Worm (Caenorhabditis elegans) whole organism, late embryonic: ENCODE measurements around the gene stdh-3.

ENCODE experiments used
- C08G9.2 ChIP-seq: sonication (generic microtip); optimal IDR thresholded peaks from 2 replicates; lab custom pipeline; 2016; ENCODE audit warnings: mild to moderate bottlenecking, missing genetic modification characterization, moderate library complexity, missing compliant biosample characterization
- K02D7.2 ChIP-seq: sonication (generic microtip); optimal IDR thresholded peaks from 2 replicates; lab custom pipeline; 2017; ENCODE audit warnings: mild to moderate bottlenecking, missing genetic modification characterization, missing compliant biosample characterization
- T23F11.4 ChIP-seq: fragments of 200-800 bp; sonication (Bioruptor generic); optimal IDR thresholded peaks from 2 replicates; lab custom pipeline; 2018; ENCODE audit warnings: mild to moderate bottlenecking, missing genetic modification characterization, missing compliant biosample characterization
- ahr-1 ChIP-seq: sonication (generic microtip); optimal IDR thresholded peaks from 2 replicates; lab custom pipeline; 2016; ENCODE audit warnings: missing genetic modification characterization, missing compliant biosample characterization
- ama-1 ChIP-seq: fragments of 150-350 bp; optimal IDR thresholded peaks from 2 replicates; lab custom pipeline; 2014
- ceh-18 ChIP-seq: sonication (generic microtip); optimal IDR thresholded peaks from 2 replicates; lab custom pipeline; 2016; ENCODE audit warnings: missing genetic modification characterization, missing compliant biosample characterization
- ceh-2 ChIP-seq: sonication (generic microtip); optimal IDR thresholded peaks from 2 replicates; lab custom pipeline; 2016; ENCODE audit warnings: missing genotype, missing genetic modification characterization, missing compliant biosample characterization
- ceh-31 ChIP-seq: sonication (generic microtip); optimal IDR thresholded peaks from 2 replicates; lab custom pipeline; 2016; ENCODE audit warnings: missing genetic modification characterization, missing compliant biosample characterization
- ceh-34 ChIP-seq: sonication (generic microtip); optimal IDR thresholded peaks from 2 replicates; lab custom pipeline; 2016; ENCODE audit warnings: mild to moderate bottlenecking, missing genetic modification characterization, missing compliant biosample characterization
- ceh-48 ChIP-seq: sonication (generic microtip); optimal IDR thresholded peaks from 2 replicates; lab custom pipeline; 2016; ENCODE audit warnings: missing genetic modification characterization, inconsistent platforms, missing compliant biosample characterization
- ceh-9 ChIP-seq: sonication (generic microtip); optimal IDR thresholded peaks from 2 replicates; lab custom pipeline; 2016; ENCODE audit warnings: mild to moderate bottlenecking, missing genetic modification characterization, inconsistent platforms, missing compliant biosample characterization
- che-1 ChIP-seq: sonication (generic microtip); optimal IDR thresholded peaks from 2 replicates; lab custom pipeline; 2016; ENCODE audit warnings: mild to moderate bottlenecking, missing genetic modification characterization, missing compliant biosample characterization
- dmd-4 ChIP-seq: sonication (generic microtip); optimal IDR thresholded peaks from 2 replicates; lab custom pipeline; 2016; ENCODE audit warnings: borderline replicate concordance, missing genetic modification characterization, missing compliant biosample characterization
- elt-2 ChIP-seq: sonication (generic microtip); optimal IDR thresholded peaks from 2 replicates; lab custom pipeline; 2016; ENCODE audit warnings: missing genetic modification reagents, missing genetic modification characterization, missing compliant biosample characterization
- elt-4 ChIP-seq: sonication (generic microtip); optimal IDR thresholded peaks from 2 replicates; lab custom pipeline; 2016; ENCODE audit warnings: missing genetic modification characterization, missing compliant biosample characterization
- eyg-1 ChIP-seq: sonication (generic microtip); optimal IDR thresholded peaks from 2 replicates; lab custom pipeline; 2016; ENCODE audit warnings: missing genotype, missing genetic modification characterization, missing compliant biosample characterization
- fax-1 ChIP-seq: sonication (generic microtip); optimal IDR thresholded peaks from 2 replicates; lab custom pipeline; 2016; ENCODE audit warnings: missing genotype, missing genetic modification characterization, missing compliant biosample characterization
- gmeb-2 ChIP-seq: sonication (generic microtip); optimal IDR thresholded peaks from 2 replicates; lab custom pipeline; 2016; ENCODE audit warnings: missing genetic modification characterization, inconsistent platforms, missing compliant biosample characterization
- hlh-13 ChIP-seq: fragments of 200-800 bp; sonication (Bioruptor generic); optimal IDR thresholded peaks from 2 replicates; lab custom pipeline; 2018; ENCODE audit warnings: mild to moderate bottlenecking, missing genetic modification characterization, missing compliant biosample characterization
- hlh-30 ChIP-seq: sonication (generic microtip); optimal IDR thresholded peaks from 2 replicates; lab custom pipeline; 2017; ENCODE audit warnings: antibody characterized with exemption, missing genetic modification characterization, missing compliant biosample characterization; ENCODE audit not compliant: insufficient read depth
- hlh-6 ChIP-seq: sonication (generic microtip); optimal IDR thresholded peaks from 2 replicates; lab custom pipeline; 2016; ENCODE audit warnings: missing genotype, missing genetic modification characterization, missing compliant biosample characterization
- hlh-8 ChIP-seq: sonication (generic microtip); optimal IDR thresholded peaks from 2 replicates; lab custom pipeline; 2016; ENCODE audit warnings: missing genotype, missing genetic modification characterization, missing compliant biosample characterization
- nfya-1 ChIP-seq: sonication (generic microtip); optimal IDR thresholded peaks from 2 replicates; lab custom pipeline; 2017; ENCODE audit warnings: missing genetic modification characterization, mild to moderate bottlenecking, missing compliant biosample characterization, antibody characterized with exemption, moderate library complexity
- odd-2 ChIP-seq: sonication (generic microtip); optimal IDR thresholded peaks from 2 replicates; lab custom pipeline; 2017; ENCODE audit warnings: antibody characterized with exemption, mild to moderate bottlenecking, missing genetic modification characterization, missing compliant biosample characterization
- pag-3 ChIP-seq: sonication (generic microtip); optimal IDR thresholded peaks from 2 replicates; lab custom pipeline; 2016; ENCODE audit warnings: missing compliant biosample characterization, missing genetic modification characterization, borderline replicate concordance
- pat-9 ChIP-seq: fragments of 200-800 bp; sonication (Bioruptor generic); optimal IDR thresholded peaks from 2 replicates; lab custom pipeline; 2018; ENCODE audit warnings: mild to moderate bottlenecking, missing genetic modification characterization, moderate library complexity, missing compliant biosample characterization
- pros-1 ChIP-seq: fragments of 150-350 bp; optimal IDR thresholded peaks from 2 replicates; lab custom pipeline; 2014; ENCODE audit warnings: missing biosample characterization, missing genetic modification reagents, missing genetic modification characterization
- ref-2 ChIP-seq: sonication (generic microtip); optimal IDR thresholded peaks from 2 replicates; lab custom pipeline; 2016; ENCODE audit warnings: missing genetic modification characterization, missing compliant biosample characterization
- sdc-2 ChIP-seq: sonication (generic microtip); optimal IDR thresholded peaks from 2 replicates; lab custom pipeline; 2016; ENCODE audit warnings: missing genotype, missing genetic modification characterization, missing compliant biosample characterization
- sox-4 ChIP-seq: sonication (generic microtip); optimal IDR thresholded peaks from 2 replicates; lab custom pipeline; 2017; ENCODE audit warnings: mild to moderate bottlenecking, missing genetic modification characterization, inconsistent platforms, missing compliant biosample characterization
- syd-9 ChIP-seq: sonication (generic microtip); optimal IDR thresholded peaks from 2 replicates; lab custom pipeline; 2016; ENCODE audit warnings: mild to moderate bottlenecking, missing genetic modification characterization, moderate library complexity, missing compliant biosample characterization
- tbx-2 ChIP-seq: sonication (generic microtip); optimal IDR thresholded peaks from 2 replicates; lab custom pipeline; 2016; ENCODE audit warnings: missing genetic modification characterization, missing compliant biosample characterization
- tbx-7 ChIP-seq: sonication (generic microtip); optimal IDR thresholded peaks from 2 replicates; lab custom pipeline; 2016; ENCODE audit warnings: missing genotype, missing genetic modification characterization, missing compliant biosample characterization
- ttx-3 ChIP-seq: sonication (generic microtip); optimal IDR thresholded peaks from 2 replicates; lab custom pipeline; 2016; ENCODE audit warnings: missing genetic modification reagents, missing genetic modification characterization, missing compliant biosample characterization

Gene stdh-3

DNA sequence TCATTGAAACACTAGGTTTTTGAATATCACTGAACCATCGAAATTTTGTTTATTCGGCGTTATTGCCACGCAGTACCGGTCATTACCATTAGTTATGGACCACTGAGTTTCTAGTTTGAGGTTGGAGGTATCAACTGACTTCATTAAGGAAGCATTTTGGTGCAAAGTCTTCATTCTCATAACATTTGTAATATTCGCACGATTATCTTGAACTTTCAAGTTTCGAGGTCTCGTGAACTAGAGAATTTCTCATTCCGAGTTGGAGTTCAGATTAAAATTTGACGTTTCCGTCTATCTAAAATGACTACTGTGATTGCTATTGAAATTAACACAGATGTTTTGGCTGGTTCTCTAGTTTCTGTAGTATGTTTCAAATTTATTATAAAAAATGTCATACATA lies 16.3 kb downstream of the stdh-3 start, which contains the start of gene srx-42:
TSS of gene srx-42 (plus strand) at position 301 of the 400 bp plus-strand sequence.
- TF ChIP-seq ceh-48 (tag; lab: Kevin White, UChicago) (no peak), syd-9 (no peak), hlh-13 (GFP tag; lab: Kevin White, UChicago) (no peak), hlh-6 (tag; lab: Kevin White, UChicago) (no peak), ceh-2 (tag; lab: Kevin White, UChicago) (no peak), ceh-9 (tag; lab: Kevin White, UChicago) (no peak), pros-1 (tag; lab: Kevin White, UChicago) (no peak), C08G9.2 (tag; lab: Kevin White, UChicago) (no peak), hlh-30 (no peak), ref-2 (tag; lab: Kevin White, UChicago) (no peak), ceh-34 (tag; lab: Kevin White, UChicago) (no peak), tbx-2 (no peak), ama-1 (lab: Kevin White, UChicago) (no peak), ceh-18 (no peak), dmd-4 (tag; lab: Kevin White, UChicago) (no peak), fax-1 (tag; lab: Kevin White, UChicago) (no peak), odd-2 (tag; lab: Kevin White, UChicago) (no peak), elt-2 (tag; lab: Kevin White, UChicago) (no peak), hlh-8 (tag; lab: Kevin White, UChicago) (no peak), elt-4 (tag; lab: Kevin White, UChicago) (no peak)

DNA sequence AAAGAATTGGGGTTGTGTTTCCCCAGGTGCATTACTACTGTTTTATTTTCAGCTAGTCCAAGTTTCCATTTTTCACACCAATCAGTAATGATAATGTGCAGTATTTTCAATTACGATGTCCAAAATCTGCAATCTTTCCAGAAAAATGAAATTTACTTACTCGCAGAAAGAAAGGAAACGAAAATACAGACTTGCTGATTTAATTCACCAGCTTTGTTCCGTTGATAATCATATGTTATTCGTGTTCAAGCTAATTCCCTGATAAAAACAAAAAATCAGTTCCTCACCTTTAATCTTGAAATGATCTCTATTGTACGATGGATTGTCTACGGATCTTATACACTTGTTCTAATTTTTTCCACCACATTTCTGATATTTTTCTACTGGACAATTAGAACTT lies 19.4 kb downstream of the stdh-3 start, which contains the start of gene srxa-11:
TSS of gene srxa-11 (plus strand) at position 301 of the 400 bp plus-strand sequence.
- TF ChIP-seq ceh-34 (tag; lab: Kevin White, UChicago) = no peak

DNA sequence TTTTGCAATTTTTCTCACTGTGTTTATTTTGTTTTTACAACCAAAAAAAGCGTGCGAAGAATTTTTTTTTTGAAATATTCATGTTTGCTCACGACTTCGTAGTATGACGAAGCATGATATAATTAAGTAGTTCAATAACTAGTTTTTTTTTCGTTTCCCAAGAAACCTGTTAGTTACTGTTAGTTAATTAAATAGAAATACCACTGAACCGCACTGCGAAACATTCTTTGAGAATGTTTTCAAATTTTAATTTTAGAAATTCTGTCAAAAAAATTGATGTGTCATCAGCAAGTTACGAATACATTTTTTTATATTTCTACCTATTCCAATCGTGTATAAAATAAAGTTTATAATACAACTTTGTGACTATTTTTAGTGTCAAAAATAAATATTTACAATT lies 22.0 kb downstream of the stdh-3 start, which contains the start of gene srxa-12:
TSS of gene srxa-12 (plus strand) at position 301 of the 400 bp plus-strand sequence.
- TF ChIP-seq ahr-1 (tag; lab: Kevin White, UChicago) (no peak), ceh-9 (tag; lab: Kevin White, UChicago) (no peak), ceh-48 (tag; lab: Kevin White, UChicago) (no peak), eyg-1 (no peak), ceh-31 (tag; lab: Kevin White, UChicago) (no peak), pag-3 (no peak), hlh-30 (no peak), gmeb-2 (no peak)

DNA sequence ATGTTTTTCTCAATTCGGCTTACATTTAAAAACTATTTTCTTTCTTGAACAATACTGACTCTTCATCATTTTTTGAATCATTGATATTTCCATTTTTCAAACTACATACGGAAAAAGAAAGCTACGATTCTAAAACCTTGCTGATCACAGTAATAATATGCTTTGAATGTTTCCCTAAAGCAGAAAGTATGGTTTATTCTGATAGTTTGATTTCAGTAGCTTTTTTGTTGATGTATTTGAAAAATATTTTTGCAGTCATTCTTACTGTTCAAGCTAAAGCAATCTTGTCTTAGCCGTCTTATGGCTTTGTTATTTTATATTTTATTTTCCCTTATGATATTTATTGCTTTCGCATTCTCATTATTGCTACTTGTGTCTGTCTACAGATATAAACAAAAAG lies 25.1 kb downstream of the stdh-3 start, which contains the start of gene srxa-13:
TSS of gene srxa-13 (plus strand) at position 301 of the 400 bp plus-strand sequence.
- TF ChIP-seq sox-4 (tag; lab: Kevin White, UChicago) = no peak
- TF ChIP-seq K02D7.2 (tag; lab: Kevin White, UChicago) = no peak
- no peak for TF ChIP-seq elt-2 (tag; lab: Kevin White, UChicago)
- no peak for TF ChIP-seq ama-1 (lab: Kevin White, UChicago)
- TF ChIP-seq T23F11.4 (GFP tag; lab: Kevin White, UChicago) = no peak
- TF ChIP-seq ttx-3 = no peak
- no peak for TF ChIP-seq sdc-2 (tag; lab: Kevin White, UChicago)
- TF ChIP-seq ceh-48 (tag; lab: Kevin White, UChicago) = no peak
- TF ChIP-seq che-1 (tag; lab: Kevin White, UChicago) = no peak
- no peak for TF ChIP-seq tbx-7 (tag; lab: Kevin White, UChicago)
- TF ChIP-seq nfya-1 (tag; lab: Kevin White, UChicago) = no peak

DNA sequence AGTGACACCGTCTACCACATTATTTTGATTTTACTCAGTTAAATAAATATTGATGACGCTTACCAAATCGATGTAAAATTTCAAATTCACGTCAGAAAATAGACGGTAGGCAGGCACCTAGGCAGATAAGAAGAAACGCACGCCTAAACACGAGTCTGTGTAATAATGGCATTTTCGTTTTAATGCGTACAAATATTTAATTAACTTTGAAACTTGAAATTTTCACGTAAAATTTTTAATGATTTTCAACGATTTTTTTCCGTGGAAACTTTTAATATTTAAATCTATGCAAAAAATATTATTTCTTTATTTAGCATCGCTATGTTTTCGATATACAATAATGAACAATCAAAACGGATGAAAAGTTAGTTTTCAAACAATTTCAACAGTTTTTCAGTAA lies 26.8 kb downstream of the stdh-3 start, which contains the start of gene C06B3.16:
TSS of gene C06B3.16 (plus strand) at position 301 of the 400 bp plus-strand sequence.
- no peak for TF ChIP-seq pat-9 (tag; lab: Kevin White, UChicago)
